Fruit fly (Drosophila melanogaster) whole organism, prepupa: ENCODE measurements around the gene CG15258.
A peak's percentile ranks its signal among the peaks of the same experiment; 100 is the strongest.

Experiments
- CG11902 ChIP-seq: fragments of 200-800 bp; sonication (Bioruptor generic); optimal IDR thresholded peaks from 3 replicates; lab custom pipeline; 2016; ENCODE audit warnings: missing biosample characterization, missing genetic modification characterization
- CG15336 ChIP-seq: fragments of 200-800 bp; sonication (Bioruptor generic); IDR thresholded peaks from 2 replicates; pipeline ENCODE4 v1.3.6; 2022; ENCODE audit warnings: missing biosample characterization, missing genetic modification characterization
- CG34406 ChIP-seq: fragments of 200-800 bp; sonication (Bioruptor generic); optimal IDR thresholded peaks from 3 replicates; lab custom pipeline; 2016; ENCODE audit warnings: missing biosample characterization, missing genetic modification characterization
- CG4318 ChIP-seq: fragments of 200-800 bp; sonication (Bioruptor generic); optimal IDR thresholded peaks from 3 replicates; lab custom pipeline; 2017; ENCODE audit warnings: missing biosample characterization, mild to moderate bottlenecking, missing genetic modification characterization
- CG6276 ChIP-seq: fragments of 200-800 bp; sonication (Bioruptor generic); optimal IDR thresholded peaks from 2 replicates; lab custom pipeline; 2017; ENCODE audit warnings: missing biosample characterization, mild to moderate bottlenecking, missing genetic modification characterization
- CG7368 ChIP-seq: fragments of 200-800 bp; sonication (Bioruptor generic); optimal IDR thresholded peaks from 3 replicates; lab custom pipeline; 2016; ENCODE audit warnings: missing biosample characterization, missing genetic modification characterization
- Eip93F ChIP-seq: fragments of 200-800 bp; sonication (Bioruptor generic); optimal IDR thresholded peaks from 2 replicates; lab custom pipeline; 2016; ENCODE audit warnings: missing biosample characterization, mild to moderate bottlenecking, missing genetic modification characterization
- Ets96B ChIP-seq: fragments of 200-800 bp; optimal IDR thresholded peaks from 2 replicates; lab custom pipeline; 2019; ENCODE audit warnings: missing biosample characterization, mild to moderate bottlenecking, missing genetic modification characterization, moderate library complexity
- Sox102F ChIP-seq: fragments of 200-800 bp; sonication (Bioruptor generic); optimal IDR thresholded peaks from 2 replicates; lab custom pipeline; 2016; ENCODE audit warnings: missing biosample characterization, mild to moderate bottlenecking, missing genetic modification characterization
- acj6 ChIP-seq: fragments of 200-800 bp; sonication (Bioruptor generic); optimal IDR thresholded peaks from 3 replicates; lab custom pipeline; 2016; ENCODE audit warnings: missing biosample characterization, missing genetic modification characterization
- net ChIP-seq: fragments of 200-800 bp; sonication (Bioruptor generic); optimal IDR thresholded peaks from 3 replicates; lab custom pipeline; 2016; ENCODE audit warnings: missing biosample characterization, missing genetic modification characterization
- ss ChIP-seq, 2 experiments: fragments of 200-800 bp; sonication (Bioruptor generic); optimal IDR thresholded peaks; 2 replicates in 1 of 2; 3 replicates in 1 of 2; lab custom pipeline; 2017 to 2018; ENCODE audit warnings: mild to moderate bottlenecking in 2 of 2, missing biosample characterization in 2 of 2, missing genetic modification characterization in 2 of 2, moderate library complexity in 1 of 2
- vri ChIP-seq: fragments of 200-800 bp; sonication (Bioruptor generic); optimal IDR thresholded peaks from 3 replicates; lab custom pipeline; 2016; ENCODE audit warnings: missing biosample characterization, mild to moderate bottlenecking, missing genetic modification characterization

- TF ChIP-seq CG15336 (GFP tag; lab: Robert Waterston, UW) (no peak), net (GFP tag; lab: Kevin White, UChicago) (no peak), vri (GFP tag; lab: Kevin White, UChicago) (no peak), Eip93F (GFP tag; lab: Kevin White, UChicago) (no peak), CG11902 (GFP tag; lab: Kevin White, UChicago) (no peak), Sox102F (no peak), CG7368 (GFP tag; lab: Kevin White, UChicago) (no peak), CG4318 (GFP tag; lab: Kevin White, UChicago) (no peak), ss (GFP tag; optimal IDR thresholded peaks at IDR 0.05; lab: Kevin White, UChicago) (peak; percentile 14 to 40), CG6276 (GFP tag; lab: Kevin White, UChicago) (no peak), CG34406 (GFP tag; lab: Kevin White, UChicago) (no peak), acj6 (GFP tag; lab: Kevin White, UChicago) (no peak), Ets96B (tag; lab: Kevin White, UChicago) (no peak)
Observed at dm6 chr2L:15405919-15406318, 44.5 kb upstream of the CG15258 start.
